Worm (Caenorhabditis elegans) whole organism, mixed stage, embryonic: Measurements from ENCODE around the gene mrp-7.

ENCODE experiments used
- blmp-1 ChIP-seq: fragments of 150-350 bp; optimal IDR thresholded peaks from 2 replicates; lab custom pipeline; 2014; ENCODE audit warnings: missing biosample characterization, missing genetic modification characterization
- ceh-83 ChIP-seq: fragments of 200-800 bp; sonication (Bioruptor generic); optimal IDR thresholded peaks from 2 replicates; lab custom pipeline; 2018; ENCODE audit warnings: mild to moderate bottlenecking, missing genetic modification characterization, missing compliant biosample characterization
- ces-1 ChIP-seq: fragments of 150-350 bp; optimal IDR thresholded peaks from 2 replicates; lab custom pipeline; 2014; ENCODE audit warnings: missing biosample characterization, missing genetic modification reagents, missing genetic modification characterization
- elt-3 ChIP-seq: fragments of 150-350 bp; optimal IDR thresholded peaks from 2 replicates; lab custom pipeline; 2014; ENCODE audit warnings: missing biosample characterization, missing genetic modification characterization
- ham-2 ChIP-seq: fragments of 200-800 bp; sonication (Bioruptor generic); optimal IDR thresholded peaks from 2 replicates; lab custom pipeline; 2018; ENCODE audit warnings: mild to moderate bottlenecking, missing genetic modification characterization, missing compliant biosample characterization
- lsy-2 ChIP-seq: fragments of 150-350 bp; optimal IDR thresholded peaks from 2 replicates; lab custom pipeline; 2014; ENCODE audit warnings: missing biosample characterization, missing genetic modification characterization
- nhr-237 ChIP-seq: fragments of 150-350 bp; optimal IDR thresholded peaks from 2 replicates; lab custom pipeline; 2014; ENCODE audit warnings: missing biosample characterization, missing genetic modification characterization
- nhr-28 ChIP-seq: fragments of 150-350 bp; optimal IDR thresholded peaks from 2 replicates; lab custom pipeline; 2014; ENCODE audit warnings: missing biosample characterization, missing genetic modification characterization
- pha-4 ChIP-seq: fragments of 150-350 bp; optimal IDR thresholded peaks from 2 replicates; lab custom pipeline; 2018; ENCODE audit warnings: missing biosample characterization, missing genetic modification reagents, missing genetic modification characterization
- sem-2 ChIP-seq: fragments of 200-800 bp; sonication (Bioruptor generic); optimal IDR thresholded peaks from 2 replicates; lab custom pipeline; 2018; ENCODE audit warnings: mild to moderate bottlenecking, missing genetic modification characterization, missing compliant biosample characterization
- unc-39 ChIP-seq: fragments of 150-350 bp; optimal IDR thresholded peaks from 2 replicates; lab custom pipeline; 2014; ENCODE audit warnings: missing biosample characterization, missing genetic modification characterization
- zip-8 ChIP-seq: fragments of 150-350 bp; optimal IDR thresholded peaks from 2 replicates; lab custom pipeline; 2014; ENCODE audit warnings: missing biosample characterization, missing genetic modification characterization
- ztf-11 ChIP-seq: fragments of 150-350 bp; optimal IDR thresholded peaks from 2 replicates; lab custom pipeline; 2014; ENCODE audit warnings: missing biosample characterization, missing genetic modification characterization

- TF ChIP-seq unc-39 (tag; lab: Kevin White, UChicago) (no peak), ham-2 (GFP tag; lab: Kevin White, UChicago) (no peak), blmp-1 (no peak), ces-1 (no peak), nhr-237 (tag; lab: Kevin White, UChicago) (no peak), lsy-2 (tag; lab: Kevin White, UChicago) (no peak), pha-4 (tag; lab: Kevin White, UChicago) (no peak), elt-3 (no peak), zip-8 (tag; lab: Kevin White, UChicago) (no peak), ceh-83 (no peak), nhr-28 (tag; lab: Kevin White, UChicago) (no peak), sem-2 (GFP tag; lab: Kevin White, UChicago) (no peak), ztf-11 (tag; lab: Kevin White, UChicago) (no peak)
Observed at ce11 chrV:19629544-19629943, 45.1 kb upstream of the mrp-7 start.
